Worm (Caenorhabditis elegans) whole organism, early embryonic: ENCODE measurements around the gene pam-1.

Experiments
- B0310.2 ChIP-seq: sonication (generic microtip); optimal IDR thresholded peaks from 2 replicates; lab custom pipeline; 2016; ENCODE audit warnings: mild to moderate bottlenecking, missing genetic modification characterization, missing compliant biosample characterization
- F13C5.2 ChIP-seq: sonication (generic microtip); optimal IDR thresholded peaks from 2 replicates; lab custom pipeline; 2017; ENCODE audit warnings: mild to moderate bottlenecking, missing genetic modification characterization, inconsistent platforms, missing compliant biosample characterization
- aly-1 ChIP-seq: sonication (generic microtip); optimal IDR thresholded peaks from 2 replicates; lab custom pipeline; 2016; ENCODE audit warnings: missing genetic modification characterization, missing compliant biosample characterization
- ama-1 ChIP-seq: fragments of 150-350 bp; optimal IDR thresholded peaks from 2 replicates; lab custom pipeline; 2014
- ceh-13 ChIP-seq: fragments of 200-800 bp; sonication (Bioruptor generic); optimal IDR thresholded peaks from 2 replicates; lab custom pipeline; 2018; ENCODE audit warnings: mild to moderate bottlenecking, missing genetic modification characterization, missing compliant biosample characterization
- ceh-36 ChIP-seq: sonication (generic microtip); optimal IDR thresholded peaks from 2 replicates; lab custom pipeline; 2016; ENCODE audit warnings: missing genetic modification characterization, inconsistent platforms, missing compliant biosample characterization
- ets-7 ChIP-seq: sonication (generic microtip); optimal IDR thresholded peaks from 2 replicates; lab custom pipeline; 2016; ENCODE audit warnings: missing genotype, missing genetic modification characterization, missing compliant biosample characterization
- flt-1 ChIP-seq: fragments of 200-800 bp; sonication (Bioruptor generic); IDR thresholded peaks from 2 replicates; pipeline ENCODE4 v1.3.6; 2022; ENCODE audit warnings: missing genetic modification characterization, missing compliant biosample characterization
- hmbx-1 ChIP-seq: sonication (generic microtip); optimal IDR thresholded peaks from 2 replicates; lab custom pipeline; 2016; ENCODE audit warnings: mild to moderate bottlenecking, missing genetic modification characterization, missing compliant biosample characterization
- hmg-4 ChIP-seq: fragments of 200-800 bp; sonication (Bioruptor generic); optimal IDR thresholded peaks from 2 replicates; lab custom pipeline; 2018; ENCODE audit warnings: mild to moderate bottlenecking, missing genetic modification characterization, missing compliant biosample characterization
- hnd-1 ChIP-seq: sonication (generic microtip); optimal IDR thresholded peaks from 2 replicates; lab custom pipeline; 2016; ENCODE audit warnings: missing genetic modification characterization, missing compliant biosample characterization
- pes-1 ChIP-seq: fragments of 200-800 bp; sonication (Bioruptor generic); IDR thresholded peaks from 2 replicates; pipeline ENCODE4 v1.3.6; 2022; ENCODE audit warnings: missing genetic modification reagents, missing genetic modification characterization, missing compliant biosample characterization
- scrt-1 ChIP-seq: fragments of 200-800 bp; sonication (Bioruptor generic); IDR thresholded peaks from 2 replicates; pipeline ENCODE4 v1.3.6; 2022; ENCODE audit warnings: missing genetic modification characterization, missing compliant biosample characterization
- sea-1 ChIP-seq: fragments of 200-800 bp; sonication (Bioruptor generic); conservative IDR thresholded peaks from 2 replicates; pipeline ENCODE4 v1.3.6; 2022; ENCODE audit warnings: missing genetic modification characterization, missing compliant biosample characterization
- tbx-11 ChIP-seq: fragments of 200-800 bp; sonication (Bioruptor generic); IDR thresholded peaks from 2 replicates; pipeline ENCODE4 v1.3.6; 2022; ENCODE audit warnings: missing genetic modification characterization, missing compliant biosample characterization
- tbx-37 ChIP-seq: fragments of 200-800 bp; sonication (Bioruptor generic); conservative IDR thresholded peaks from 2 replicates; pipeline ENCODE4 v1.3.6; 2022; ENCODE audit warnings: missing genetic modification reagents, missing genetic modification characterization, missing compliant biosample characterization
- tra-4 ChIP-seq: sonication (generic microtip); optimal IDR thresholded peaks from 2 replicates; lab custom pipeline; 2017; ENCODE audit warnings: missing genetic modification characterization, missing compliant biosample characterization

pam-1 gene

ce11 chrIV:7543662-7544061 lies 7.0 kb downstream of the pam-1 start:
- TF ChIP-seq tra-4 (no peak), tbx-37 (GFP tag; lab: Robert Waterston, UW) (no peak), hmbx-1 (tag; lab: Kevin White, UChicago) (no peak), ceh-13 (no peak), B0310.2 (tag; lab: Kevin White, UChicago) (no peak), tbx-11 (GFP tag; lab: Robert Waterston, UW) (no peak), scrt-1 (GFP tag; lab: Robert Waterston, UW) (no peak), aly-1 (tag; lab: Kevin White, UChicago) (no peak), flt-1 (no peak), ama-1 (no peak), F13C5.2 (no peak), pes-1 (GFP tag; lab: Robert Waterston, UW) (no peak), ceh-36 (no peak), sea-1 (no peak)

- TF ChIP-seq hmbx-1 (tag; lab: Kevin White, UChicago): no peak
- TF ChIP-seq hnd-1 (tag; lab: Kevin White, UChicago): no peak
- no peak for TF ChIP-seq B0310.2 (tag; lab: Kevin White, UChicago)
- no peak for TF ChIP-seq tra-4
- no peak for TF ChIP-seq pes-1 (GFP tag; lab: Robert Waterston, UW)
Observed at ce11 chrIV:7542485-7543001, 8.1 kb downstream of the pam-1 start, which contains the start of gene R05G6.10. Gene R05G6.10, minus strand, starts transcription at chrIV:7542535.

ce11 chrIV:7532360-7532759 lies 18.3 kb downstream of the pam-1 start, which contains the start of gene R05G6.1:
Gene R05G6.1, plus strand, starts transcription at chrIV:7532660.
- TF ChIP-seq F13C5.2 (no peak), pes-1 (GFP tag; lab: Robert Waterston, UW) (no peak), hmg-4 (no peak), flt-1 (no peak), B0310.2 (tag; lab: Kevin White, UChicago) (no peak), tbx-11 (GFP tag; lab: Robert Waterston, UW) (no peak), ets-7 (tag; lab: Kevin White, UChicago) (no peak), ceh-36 (no peak), sea-1 (no peak), aly-1 (tag; lab: Kevin White, UChicago) (no peak), ceh-13 (no peak), ama-1 (no peak), tra-4 (no peak), scrt-1 (GFP tag; lab: Robert Waterston, UW) (no peak), hnd-1 (tag; lab: Kevin White, UChicago) (no peak), tbx-37 (GFP tag; lab: Robert Waterston, UW) (no peak), hmbx-1 (tag; lab: Kevin White, UChicago) (no peak)

ce11 chrIV:7530226-7531070 lies 20.2 kb downstream of the pam-1 start:
- TF ChIP-seq pes-1 (GFP tag; lab: Robert Waterston, UW) (no peak), ets-7 (tag; lab: Kevin White, UChicago) (no peak), flt-1 (no peak), hnd-1 (tag; lab: Kevin White, UChicago) (no peak), tbx-11 (GFP tag; lab: Robert Waterston, UW) (no peak), tbx-37 (GFP tag; lab: Robert Waterston, UW) (no peak), ceh-13 (no peak), hmbx-1 (tag; lab: Kevin White, UChicago) (no peak), F13C5.2 (no peak), ama-1 (no peak), ceh-36 (no peak), hmg-4 (no peak), aly-1 (tag; lab: Kevin White, UChicago) (no peak), scrt-1 (GFP tag; lab: Robert Waterston, UW) (no peak)

ce11 chrIV:7523744-7524143 lies 26.9 kb downstream of the pam-1 start:
- no peak for TF ChIP-seq ceh-13
- TF ChIP-seq B0310.2 (tag; lab: Kevin White, UChicago): no peak
- no peak for TF ChIP-seq ets-7 (tag; lab: Kevin White, UChicago)
- no peak for TF ChIP-seq flt-1
- TF ChIP-seq tra-4: no peak
- no peak for TF ChIP-seq hmg-4
- TF ChIP-seq tbx-37 (GFP tag; lab: Robert Waterston, UW): no peak
- no peak for TF ChIP-seq ama-1
- no peak for TF ChIP-seq ceh-36
- TF ChIP-seq sea-1: no peak
- TF ChIP-seq hmbx-1 (tag; lab: Kevin White, UChicago): no peak
- no peak for TF ChIP-seq scrt-1 (GFP tag; lab: Robert Waterston, UW)
- TF ChIP-seq pes-1 (GFP tag; lab: Robert Waterston, UW): no peak
- TF ChIP-seq tbx-11 (GFP tag; lab: Robert Waterston, UW): no peak
- TF ChIP-seq aly-1 (tag; lab: Kevin White, UChicago): no peak
- TF ChIP-seq F13C5.2: no peak
- TF ChIP-seq hnd-1 (tag; lab: Kevin White, UChicago): no peak

ce11 chrIV:7521591-7521990 lies 29.0 kb downstream of the pam-1 start:
- TF ChIP-seq hmg-4 (no peak), tbx-11 (GFP tag; lab: Robert Waterston, UW) (no peak), flt-1 (no peak), F13C5.2 (no peak), B0310.2 (tag; lab: Kevin White, UChicago) (no peak), ama-1 (no peak), aly-1 (tag; lab: Kevin White, UChicago) (no peak)

- no peak for TF ChIP-seq hmbx-1 (tag; lab: Kevin White, UChicago)
- no peak for TF ChIP-seq B0310.2 (tag; lab: Kevin White, UChicago)
- TF ChIP-seq aly-1 (tag; lab: Kevin White, UChicago): no peak
- TF ChIP-seq flt-1: no peak
- no peak for TF ChIP-seq hmg-4
- no peak for TF ChIP-seq hnd-1 (tag; lab: Kevin White, UChicago)
- no peak for TF ChIP-seq F13C5.2
- TF ChIP-seq ceh-36: no peak
- no peak for TF ChIP-seq tbx-37 (GFP tag; lab: Robert Waterston, UW)
- no peak for TF ChIP-seq scrt-1 (GFP tag; lab: Robert Waterston, UW)
- TF ChIP-seq ceh-13: no peak
- no peak for TF ChIP-seq ama-1
- TF ChIP-seq sea-1: no peak
- no peak for TF ChIP-seq ets-7 (tag; lab: Kevin White, UChicago)
- TF ChIP-seq tbx-11 (GFP tag; lab: Robert Waterston, UW): no peak
- no peak for TF ChIP-seq tra-4
- no peak for TF ChIP-seq pes-1 (GFP tag; lab: Robert Waterston, UW)
Observed at ce11 chrIV:7520841-7521240, 29.8 kb downstream of the pam-1 start.
